Fruit fly (Drosophila melanogaster) whole organism, embryonic: ENCODE data around the gene CG42685.

Source experiments
- Bdp1 ChIP-seq: fragments of 200-800 bp; sonication (Bioruptor generic); optimal IDR thresholded peaks from 3 replicates; lab custom pipeline; 2016; ENCODE audit warnings: missing biosample characterization, missing genetic modification characterization
- BtbVII ChIP-seq: fragments of 200-800 bp; sonication (Bioruptor generic); optimal IDR thresholded peaks from 3 replicates; lab custom pipeline; 2017; ENCODE audit warnings: missing biosample characterization, mild to moderate bottlenecking, missing genetic modification characterization
- CG10431 ChIP-seq: fragments of 200-800 bp; sonication (Bioruptor generic); optimal IDR thresholded peaks from 3 replicates; lab custom pipeline; 2018; ENCODE audit warnings: missing biosample characterization, mild to moderate bottlenecking, missing genetic modification characterization
- CG12769 ChIP-seq: fragments of 200-800 bp; sonication (Bioruptor generic); optimal IDR thresholded peaks from 2 replicates; lab custom pipeline; 2019; ENCODE audit warnings: missing biosample characterization, mild to moderate bottlenecking, missing genetic modification characterization, moderate library complexity
- CG13424 ChIP-seq: fragments of 200-800 bp; sonication (Bioruptor generic); optimal IDR thresholded peaks from 2 replicates; lab custom pipeline; 2019; ENCODE audit warnings: missing biosample characterization, mild to moderate bottlenecking, missing genetic modification characterization, moderate library complexity
- CG14965 ChIP-seq: fragments of 200-800 bp; sonication (Bioruptor generic); optimal IDR thresholded peaks from 2 replicates; lab custom pipeline; 2016; ENCODE audit warnings: missing biosample characterization, missing genetic modification characterization, borderline replicate concordance
- CG15269 ChIP-seq: fragments of 200-800 bp; sonication (Bioruptor generic); optimal IDR thresholded peaks from 2 replicates; lab custom pipeline; 2018; ENCODE audit warnings: missing biosample characterization, mild to moderate bottlenecking, missing genetic modification characterization, moderate library complexity
- CG17328 ChIP-seq: fragments of 200-800 bp; sonication (Bioruptor generic); IDR thresholded peaks from 2 replicates; pipeline ENCODE4 v1.3.6; 2022; ENCODE audit warnings: missing biosample characterization, missing genetic modification characterization
- CG17385 ChIP-seq: fragments of 200-800 bp; sonication (Bioruptor generic); optimal IDR thresholded peaks from 3 replicates; lab custom pipeline; 2018; ENCODE audit warnings: missing biosample characterization, mild to moderate bottlenecking, missing genetic modification characterization
- CG18011 ChIP-seq: fragments of 200-800 bp; sonication (Bioruptor generic); optimal IDR thresholded peaks from 2 replicates; lab custom pipeline; 2017; ENCODE audit warnings: missing biosample characterization, missing genetic modification characterization, mild to moderate bottlenecking, moderate library complexity, missing genotype
- CG2202 ChIP-seq: fragments of 200-800 bp; sonication (Bioruptor generic); optimal IDR thresholded peaks from 2 replicates; lab custom pipeline; 2018; ENCODE audit warnings: missing biosample characterization, mild to moderate bottlenecking, missing genetic modification characterization
- CG2875 ChIP-seq: fragments of 200-800 bp; sonication (Bioruptor generic); optimal IDR thresholded peaks from 2 replicates; lab custom pipeline; 2017; ENCODE audit warnings: missing biosample characterization, mild to moderate bottlenecking, missing genetic modification characterization, missing genetic modification reagents
- CG43689 ChIP-seq: fragments of 200-800 bp; sonication (Bioruptor generic); IDR thresholded peaks from 2 replicates; pipeline ENCODE4 v1.3.6; 2022; ENCODE audit warnings: missing biosample characterization, missing genetic modification characterization
- CG4820 ChIP-seq: fragments of 200-800 bp; sonication (Bioruptor generic); optimal IDR thresholded peaks from 3 replicates; lab custom pipeline; 2016; ENCODE audit warnings: missing biosample characterization, missing genetic modification characterization
- CG6175 ChIP-seq: fragments of 200-800 bp; sonication (Bioruptor generic); IDR thresholded peaks from 3 replicates; pipeline ENCODE4 v1.3.6; 2022; ENCODE audit warnings: missing biosample characterization, missing genetic modification characterization
- CG6854 ChIP-seq: fragments of 200-800 bp; sonication (Bioruptor generic); optimal IDR thresholded peaks from 3 replicates; lab custom pipeline; 2017; ENCODE audit warnings: missing biosample characterization, mild to moderate bottlenecking, missing genetic modification characterization
- CG7556 ChIP-seq: fragments of 200-800 bp; sonication (Bioruptor generic); optimal IDR thresholded peaks from 2 replicates; lab custom pipeline; 2017; ENCODE audit warnings: missing biosample characterization, mild to moderate bottlenecking, missing genetic modification characterization
- CG7987 ChIP-seq: fragments of 200-800 bp; sonication (Bioruptor generic); optimal IDR thresholded peaks from 2 replicates; lab custom pipeline; 2018; ENCODE audit warnings: missing biosample characterization, mild to moderate bottlenecking, missing genetic modification characterization, moderate library complexity
- CG8089 ChIP-seq: fragments of 200-800 bp; sonication (Bioruptor generic); optimal IDR thresholded peaks from 3 replicates; lab custom pipeline; 2016; ENCODE audit warnings: missing biosample characterization, missing genetic modification characterization
- CG9876 ChIP-seq: fragments of 200-800 bp; sonication (Bioruptor generic); optimal IDR thresholded peaks from 2 replicates; lab custom pipeline; 2016; ENCODE audit warnings: missing biosample characterization, missing genetic modification characterization
- D19A ChIP-seq: fragments of 200-800 bp; optimal IDR thresholded peaks from 3 replicates; lab custom pipeline; 2019; ENCODE audit warnings: missing biosample characterization, mild to moderate bottlenecking, missing genetic modification characterization, moderate library complexity
- H2.0 ChIP-seq: fragments of 200-800 bp; sonication (Bioruptor generic); IDR thresholded peaks from 2 replicates; pipeline ENCODE4 v1.3.6; 2022; ENCODE audit warnings: missing biosample characterization, missing genetic modification characterization
- Lim3 ChIP-seq: fragments of 200-800 bp; sonication (Bioruptor generic); IDR thresholded peaks from 2 replicates; pipeline ENCODE4 v1.3.6; 2022; ENCODE audit warnings: missing biosample characterization, missing genetic modification characterization
- Mrtf ChIP-seq: fragments of 200-800 bp; sonication (Bioruptor generic); IDR thresholded peaks from 3 replicates; pipeline ENCODE4 v1.3.6; 2022; ENCODE audit warnings: missing biosample characterization, missing genetic modification characterization
- Nf-YA ChIP-seq: fragments of 200-800 bp; sonication (Bioruptor generic); IDR thresholded peaks from 2 replicates; pipeline ENCODE4 v1.3.6; 2022; ENCODE audit warnings: missing biosample characterization, missing genetic modification characterization
- Side ChIP-seq: fragments of 200-800 bp; sonication (Bioruptor generic); optimal IDR thresholded peaks from 2 replicates; lab custom pipeline; 2016; ENCODE audit warnings: missing biosample characterization, missing genetic modification characterization
- Sin3A ChIP-seq: fragments of >200 bp; optimal IDR thresholded peaks from 2 replicates; lab custom pipeline; 2018
- Sox102F ChIP-seq: fragments of 200-800 bp; sonication (Bioruptor generic); optimal IDR thresholded peaks from 2 replicates; lab custom pipeline; 2018; ENCODE audit warnings: missing biosample characterization, mild to moderate bottlenecking, missing genetic modification characterization, moderate library complexity
- Vsx1 ChIP-seq: fragments of 200-800 bp; sonication (Bioruptor generic); optimal IDR thresholded peaks from 2 replicates; lab custom pipeline; 2017; ENCODE audit warnings: missing biosample characterization, mild to moderate bottlenecking, missing genetic modification characterization, missing genetic modification reagents
- Xrp1 ChIP-seq: fragments of 200-800 bp; sonication (Bioruptor generic); IDR thresholded peaks from 2 replicates; pipeline ENCODE4 v1.3.6; 2022; ENCODE audit warnings: missing biosample characterization, missing genetic modification characterization
- ab ChIP-seq: fragments of 200-800 bp; sonication (Bioruptor generic); optimal IDR thresholded peaks from 2 replicates; lab custom pipeline; 2016; ENCODE audit warnings: missing biosample characterization, missing genetic modification characterization
- bsh ChIP-seq, 2 experiments: fragments of 200-800 bp; sonication (Bioruptor generic); optimal IDR thresholded peaks; 2 replicates each; lab custom pipeline; 2017 to 2018; ENCODE audit warnings: mild to moderate bottlenecking in 2 of 2, missing biosample characterization in 2 of 2, missing genetic modification characterization in 2 of 2, moderate library complexity in 1 of 2
- dati ChIP-seq: fragments of 200-800 bp; sonication (Bioruptor generic); IDR thresholded peaks from 2 replicates; pipeline ENCODE4 v1.3.6; 2022; ENCODE audit warnings: missing biosample characterization, missing genetic modification characterization
- fru ChIP-seq: fragments of >200 bp; optimal IDR thresholded peaks from 2 replicates; lab custom pipeline; 2017
- gcm ChIP-seq: fragments of 200-800 bp; sonication (Bioruptor generic); optimal IDR thresholded peaks from 2 replicates; lab custom pipeline; 2019; ENCODE audit warnings: missing biosample characterization, mild to moderate bottlenecking, missing genetic modification characterization, moderate library complexity
- gcm2 ChIP-seq: fragments of 200-800 bp; sonication (Bioruptor generic); optimal IDR thresholded peaks from 2 replicates; lab custom pipeline; 2016; ENCODE audit warnings: missing biosample characterization, missing genetic modification characterization
- h ChIP-seq: fragments of >200 bp; optimal IDR thresholded peaks from 2 replicates; lab custom pipeline; 2017
- jing ChIP-seq: fragments of 200-800 bp; sonication (Bioruptor generic); optimal IDR thresholded peaks from 2 replicates; lab custom pipeline; 2018; ENCODE audit warnings: missing biosample characterization, mild to moderate bottlenecking, missing genetic modification characterization
- kay ChIP-seq: fragments of 200-800 bp; sonication (Bioruptor generic); optimal IDR thresholded peaks from 2 replicates; lab custom pipeline; 2016; ENCODE audit warnings: missing biosample characterization, missing genetic modification characterization
- lab ChIP-seq: fragments of 200-800 bp; sonication (Bioruptor generic); optimal IDR thresholded peaks from 3 replicates; lab custom pipeline; 2017; ENCODE audit warnings: missing biosample characterization, missing genetic modification characterization, mild to moderate bottlenecking, moderate library complexity, missing genetic modification reagents
- lilli ChIP-seq: fragments of 200-800 bp; sonication (Bioruptor generic); optimal IDR thresholded peaks from 3 replicates; lab custom pipeline; 2016; ENCODE audit warnings: missing biosample characterization, missing genetic modification characterization
- lola ChIP-seq, 3 experiments: fragments of >200 bp in 2 of 3; fragments of 200-800 bp in 1 of 3; sonication (Bioruptor generic) in 1 of 3; optimal IDR thresholded peaks; 2 replicates each; lab custom pipeline; 2017 to 2019; ENCODE audit warnings: missing biosample characterization in 3 of 3, missing genetic modification characterization in 3 of 3, mild to moderate bottlenecking in 1 of 3, moderate library complexity in 1 of 3
- nerfin-2 ChIP-seq: fragments of 200-800 bp; sonication (Bioruptor generic); IDR thresholded peaks from 2 replicates; pipeline ENCODE4 v1.3.6; 2022; ENCODE audit warnings: missing biosample characterization, missing genetic modification characterization; ENCODE audit not compliant: partially characterized antibody
- nom ChIP-seq: fragments of 200-800 bp; sonication (Bioruptor generic); optimal IDR thresholded peaks from 2 replicates; lab custom pipeline; 2017; ENCODE audit warnings: missing biosample characterization, missing genetic modification characterization, mild to moderate bottlenecking, moderate library complexity, missing genetic modification reagents
- odd ChIP-seq: fragments of 200-800 bp; sonication (Bioruptor generic); optimal IDR thresholded peaks from 2 replicates; lab custom pipeline; 2017; ENCODE audit warnings: missing biosample characterization, mild to moderate bottlenecking, missing genetic modification characterization
- pb ChIP-seq: fragments of 200-800 bp; sonication (Bioruptor generic); optimal IDR thresholded peaks from 3 replicates; lab custom pipeline; 2016; ENCODE audit warnings: missing biosample characterization, missing genetic modification characterization
- sim ChIP-seq: fragments of 200-800 bp; sonication (Bioruptor generic); IDR thresholded peaks from 2 replicates; pipeline ENCODE4 v1.3.6; 2022; ENCODE audit warnings: missing biosample characterization, missing genetic modification characterization
- vfl ChIP-seq: fragments of 200-800 bp; sonication (Bioruptor generic); optimal IDR thresholded peaks from 2 replicates; lab custom pipeline; 2016; ENCODE audit warnings: missing biosample characterization, missing genetic modification characterization
- zen2 ChIP-seq: fragments of 200-800 bp; sonication (Bioruptor generic); IDR thresholded peaks from 3 replicates; pipeline ENCODE4 v1.3.6; 2022; ENCODE audit warnings: missing biosample characterization, missing genetic modification characterization; ENCODE audit not compliant: partially characterized antibody
- zf30C ChIP-seq: fragments of 200-800 bp; sonication (Bioruptor generic); optimal IDR thresholded peaks from 3 replicates; lab custom pipeline; 2018; ENCODE audit warnings: missing biosample characterization, mild to moderate bottlenecking, missing genetic modification characterization

CG42685 gene

DNA sequence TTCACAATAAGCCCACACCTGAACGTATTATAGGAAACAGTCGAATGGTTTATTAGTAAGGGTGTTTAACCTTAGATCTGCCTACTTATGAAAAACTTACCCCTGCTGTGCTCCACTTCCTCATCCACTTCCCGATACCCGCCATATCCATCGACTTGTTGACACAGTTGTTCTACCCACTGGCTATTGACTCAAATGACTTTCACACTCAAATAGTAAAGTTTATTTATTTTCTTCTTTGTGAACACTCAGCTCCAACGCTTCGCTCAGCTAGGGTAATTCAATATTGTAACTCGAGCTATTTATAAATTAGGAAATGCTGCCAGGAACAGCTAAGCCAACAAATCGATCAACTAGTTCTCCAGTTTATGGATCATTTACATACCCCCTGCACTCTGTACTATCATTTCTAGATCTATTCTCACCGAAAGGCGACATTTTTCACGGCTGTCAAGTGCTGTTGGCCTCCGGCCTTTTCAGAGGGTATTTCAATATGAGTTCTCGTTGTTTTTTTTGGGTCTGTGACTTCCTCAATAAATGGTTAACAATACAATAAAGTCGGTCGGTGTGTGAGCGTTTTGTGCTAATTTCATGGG is 44.2 kb downstream of the CG42685 start (continued):
- TF ChIP-seq CG18011 (GFP tag; lab: Kevin White, UChicago) = peak; percentile 67
- TF ChIP-seq fru (lab: Kevin White, UChicago) = no peak
- TF ChIP-seq gcm (GFP tag; lab: Kevin White, UChicago) = peak; percentile 81
- peak; percentile 76 for TF ChIP-seq lilli (GFP tag; lab: Kevin White, UChicago)
- no peak for TF ChIP-seq h (lab: Kevin White, UChicago)
- peak; percentile 81 for TF ChIP-seq CG14965
- peak; percentile 84 for TF ChIP-seq kay
- TF ChIP-seq Mrtf (GFP tag; lab: Robert Waterston, UW) = no peak
- TF ChIP-seq CG7556 (GFP tag; lab: Kevin White, UChicago) = peak; percentile 88
- TF ChIP-seq ab (GFP tag; lab: Kevin White, UChicago) = peak; percentile 27
- peak; percentile 56 for TF ChIP-seq H2.0
- TF ChIP-seq nerfin-2 (GFP tag; lab: Robert Waterston, UW) = no peak
- peak; percentile 69 for TF ChIP-seq vfl (GFP tag; lab: Kevin White, UChicago)
- peak; percentile 48; the same call in 1 of the 2 replicates for TF ChIP-seq CG43689 (GFP tag; lab: Robert Waterston, UW)
- TF ChIP-seq CG8089 (GFP tag; lab: Kevin White, UChicago) = peak; percentile 80
- TF ChIP-seq CG13424 = peak; percentile 74
- TF ChIP-seq Vsx1 = peak; percentile 90
- TF ChIP-seq bsh (GFP tag; optimal IDR thresholded peaks at IDR 0.05; lab: Kevin White, UChicago) = peak in 1 of 2 experiments; percentile 84
- peak; percentile 60 for TF ChIP-seq CG4820
- no peak for TF ChIP-seq Lim3
- peak; percentile 81 for TF ChIP-seq CG6175 (GFP tag; lab: Robert Waterston, UW)
- TF ChIP-seq CG12769 (tag; lab: Kevin White, UChicago) = peak; percentile 93
- peak; percentile 66 for TF ChIP-seq CG17385 (GFP tag; lab: Kevin White, UChicago)
- peak; percentile 85 for TF ChIP-seq Bdp1 (GFP tag; lab: Kevin White, UChicago)
- TF ChIP-seq Sox102F (GFP tag; lab: Kevin White, UChicago) = peak; percentile 67
- TF ChIP-seq zf30C (GFP tag; lab: Kevin White, UChicago) = no peak
- TF ChIP-seq odd (GFP tag; lab: Kevin White, UChicago) = peak; percentile 91
- TF ChIP-seq lola (GFP tag; optimal IDR thresholded peaks at IDR 0.05; lab: Kevin White, UChicago) = peak in 1 of 3 experiments; percentile 52
- peak; percentile 83 for TF ChIP-seq pb (GFP tag; lab: Kevin White, UChicago)
- peak; percentile 91 for TF ChIP-seq Side
- peak; percentile 95 for TF ChIP-seq CG2875 (GFP tag; lab: Kevin White, UChicago)
- TF ChIP-seq Sin3A (lab: Kevin White, UChicago) = no peak
- no peak for TF ChIP-seq zen2 (GFP tag; lab: Robert Waterston, UW)
- peak; percentile 84 for TF ChIP-seq sim (GFP tag; lab: Robert Waterston, UW)
- TF ChIP-seq CG10431 (GFP tag; lab: Kevin White, UChicago) = peak; percentile 88
- peak; percentile 96 for TF ChIP-seq CG7987 (GFP tag; lab: Kevin White, UChicago)
- TF ChIP-seq lab (GFP tag; lab: Kevin White, UChicago) = peak; percentile 98
- TF ChIP-seq Xrp1 (GFP tag; lab: Robert Waterston, UW) = peak; percentile 83
- TF ChIP-seq CG17328 (GFP tag; lab: Robert Waterston, UW) = peak; percentile 47; the same call in 1 of the 2 replicates
- TF ChIP-seq jing (GFP tag; lab: Kevin White, UChicago) = peak; percentile 35
- TF ChIP-seq D19A (tag; lab: Kevin White, UChicago) = peak; percentile 72
- peak; percentile 63 for TF ChIP-seq CG15269
- peak; percentile 69 for TF ChIP-seq gcm2 (GFP tag; lab: Kevin White, UChicago)
- TF ChIP-seq CG9876 (GFP tag; lab: Kevin White, UChicago) = peak; percentile 84
- peak; percentile 88 for TF ChIP-seq BtbVII (GFP tag; lab: Kevin White, UChicago)
- TF ChIP-seq CG6854 (GFP tag; lab: Kevin White, UChicago) = peak; percentile 87
- no peak for TF ChIP-seq nom (GFP tag; lab: Kevin White, UChicago)
- TF ChIP-seq CG2202 (tag; lab: Kevin White, UChicago) = peak; percentile 87
- TF ChIP-seq dati (GFP tag; lab: Robert Waterston, UW) = 0 out of 2 replicates have a peak, but pooled peaks have one; percentile 50
- peak; percentile 76 for TF ChIP-seq Nf-YA (GFP tag; lab: Robert Waterston, UW)
